Worm (Caenorhabditis elegans) whole organism, young adult: ENCODE data around the gene nhr-60.

Experiments used
- B0019.2 ChIP-seq: fragments of 200-800 bp; sonication (Bioruptor generic); conservative IDR thresholded peaks from 2 replicates; pipeline ENCODE4 v1.3.6; 2022; ENCODE audit warnings: missing genetic modification reagents, missing genetic modification characterization, missing compliant biosample characterization
- B0035.1 ChIP-seq: sonication (generic microtip); optimal IDR thresholded peaks from 2 replicates; lab custom pipeline; 2016; ENCODE audit warnings: missing genetic modification characterization, mild to moderate bottlenecking, missing compliant biosample characterization, missing genotype, missing genetic modification reagents
- C06A6.2 ChIP-seq: fragments of 200-800 bp; sonication (Bioruptor generic); conservative IDR thresholded peaks from 2 replicates; pipeline ENCODE4 v1.3.6; 2022; ENCODE audit warnings: missing genetic modification characterization, missing compliant biosample characterization
- F22D6.2 ChIP-seq: sonication (generic microtip); optimal IDR thresholded peaks from 2 replicates; lab custom pipeline; 2016; ENCODE audit warnings: mild to moderate bottlenecking, missing genetic modification characterization, missing compliant biosample characterization
- F37B4.10 ChIP-seq: fragments of 200-800 bp; sonication (Bioruptor generic); IDR thresholded peaks from 2 replicates; pipeline ENCODE4 v1.3.6; 2022; ENCODE audit warnings: missing genetic modification characterization, missing compliant biosample characterization
- F52B5.7 ChIP-seq: sonication (generic microtip); optimal IDR thresholded peaks from 2 replicates; lab custom pipeline; 2016; ENCODE audit warnings: mild to moderate bottlenecking, missing genetic modification characterization, missing compliant biosample characterization
- F57A8.1 ChIP-seq: fragments of 200-800 bp; sonication (Bioruptor generic); optimal IDR thresholded peaks from 2 replicates; lab custom pipeline; 2018; ENCODE audit warnings: mild to moderate bottlenecking, missing genetic modification characterization, moderate library complexity, missing compliant biosample characterization
- K11D2.4 ChIP-seq: fragments of 200-800 bp; sonication (Bioruptor generic); IDR thresholded peaks from 2 replicates; pipeline ENCODE4 v1.3.6; 2022; ENCODE audit warnings: missing genetic modification reagents, missing genetic modification characterization, missing compliant biosample characterization
- K12H6.12 ChIP-seq: fragments of 200-800 bp; sonication (Bioruptor generic); optimal IDR thresholded peaks from 2 replicates; lab custom pipeline; 2018; ENCODE audit warnings: mild to moderate bottlenecking, missing genetic modification characterization, missing compliant biosample characterization
- T07F8.4 ChIP-seq: sonication (generic microtip); optimal IDR thresholded peaks from 2 replicates; lab custom pipeline; 2016; ENCODE audit warnings: mild to moderate bottlenecking, missing genetic modification characterization, moderate library complexity, missing compliant biosample characterization
- Y53G8AR.9 ChIP-seq: fragments of 200-800 bp; sonication (Bioruptor generic); conservative IDR thresholded peaks from 2 replicates; pipeline ENCODE4 v1.3.6; 2022; ENCODE audit warnings: missing genetic modification reagents, missing genetic modification characterization, missing compliant biosample characterization
- Y95B8A.8 ChIP-seq: fragments of 200-800 bp; sonication (Bioruptor generic); IDR thresholded peaks from 2 replicates; pipeline ENCODE4 v1.3.6; 2022; ENCODE audit warnings: missing genetic modification reagents, missing genetic modification characterization, missing compliant biosample characterization
- akir-1 ChIP-seq: fragments of 200-800 bp; sonication (Bioruptor generic); optimal IDR thresholded peaks from 2 replicates; lab custom pipeline; 2018; ENCODE audit warnings: mild to moderate bottlenecking, missing genetic modification characterization, moderate library complexity, missing compliant biosample characterization
- atf-7 ChIP-seq: sonication (generic microtip); optimal IDR thresholded peaks from 2 replicates; lab custom pipeline; 2017; ENCODE audit warnings: mild to moderate bottlenecking, missing genetic modification characterization, missing compliant biosample characterization
- bed-1 ChIP-seq: fragments of 200-800 bp; sonication (Bioruptor generic); IDR thresholded peaks from 2 replicates; pipeline ENCODE4 v1.3.6; 2022; ENCODE audit warnings: missing genetic modification reagents, missing genetic modification characterization, missing compliant biosample characterization
- ccch-3 ChIP-seq: fragments of 200-800 bp; sonication (Bioruptor generic); optimal IDR thresholded peaks from 2 replicates; lab custom pipeline; 2018; ENCODE audit warnings: mild to moderate bottlenecking, missing genetic modification characterization, missing compliant biosample characterization
- ceh-58 ChIP-seq: fragments of 200-800 bp; sonication (Bioruptor generic); IDR thresholded peaks from 2 replicates; pipeline ENCODE4 v1.3.6; 2022; ENCODE audit warnings: missing genetic modification characterization, missing compliant biosample characterization
- die-1 ChIP-seq: sonication (generic microtip); optimal IDR thresholded peaks from 2 replicates; lab custom pipeline; 2016; ENCODE audit warnings: missing genotype, mild to moderate bottlenecking, missing genetic modification characterization, missing compliant biosample characterization
- dpff-1 ChIP-seq: sonication (generic microtip); optimal IDR thresholded peaks from 2 replicates; lab custom pipeline; 2017; ENCODE audit warnings: mild to moderate bottlenecking, missing genetic modification characterization, missing compliant biosample characterization
- dpl-1 ChIP-seq: fragments of 150-350 bp; optimal IDR thresholded peaks from 2 replicates; lab custom pipeline; 2014; ENCODE audit warnings: missing biosample characterization, missing genetic modification reagents, missing genetic modification characterization
- fkh-3 ChIP-seq: sonication (generic microtip); optimal IDR thresholded peaks from 2 replicates; lab custom pipeline; 2016; ENCODE audit warnings: mild to moderate bottlenecking, missing genetic modification characterization, missing compliant biosample characterization
- gei-17 ChIP-seq: fragments of 200-800 bp; sonication (Bioruptor generic); optimal IDR thresholded peaks from 2 replicates; lab custom pipeline; 2018; ENCODE audit warnings: mild to moderate bottlenecking, missing genetic modification characterization, missing compliant biosample characterization
- him-1 ChIP-seq: sonication (generic microtip); optimal IDR thresholded peaks from 2 replicates; lab custom pipeline; 2016; ENCODE audit warnings: missing genotype, missing genetic modification reagents, missing genetic modification characterization, missing compliant biosample characterization
- hlh-12 ChIP-seq: sonication (generic microtip); optimal IDR thresholded peaks from 2 replicates; lab custom pipeline; 2016; ENCODE audit warnings: missing genetic modification characterization, missing compliant biosample characterization
- hrde-1 ChIP-seq: sonication (generic microtip); optimal IDR thresholded peaks from 2 replicates; lab custom pipeline; 2016; ENCODE audit warnings: missing genetic modification characterization, mild to moderate bottlenecking, missing compliant biosample characterization, moderate library complexity, missing genotype, missing genetic modification reagents, borderline replicate concordance
- let-607 ChIP-seq, 2 experiments: fragments of 200-800 bp in 1 of 2; sonication (Bioruptor generic) in 1 of 2; sonication (generic microtip) in 1 of 2; optimal IDR thresholded peaks; 2 replicates each; lab custom pipeline; 2016 to 2018; ENCODE audit warnings: mild to moderate bottlenecking in 2 of 2, missing compliant biosample characterization in 2 of 2, missing genetic modification characterization in 2 of 2, moderate library complexity in 2 of 2, missing genotype in 1 of 2
- lin-35 ChIP-seq, 3 experiments: fragments of 150-350 bp in 2 of 3; sonication (generic microtip) in 1 of 3; optimal IDR thresholded peaks; 2 replicates each; lab custom pipeline; 2014 to 2018; ENCODE audit warnings: missing biosample characterization in 3 of 3, missing genetic modification characterization in 3 of 3, missing genetic modification reagents in 3 of 3
- lsy-27 ChIP-seq: sonication (generic microtip); optimal IDR thresholded peaks from 2 replicates; lab custom pipeline; 2017; ENCODE audit warnings: missing genetic modification characterization, mild to moderate bottlenecking, missing compliant biosample characterization, antibody characterized with exemption, missing genotype, borderline replicate concordance; ENCODE audit not compliant: insufficient read depth
- madf-3 ChIP-seq: fragments of 200-800 bp; sonication (Bioruptor generic); IDR thresholded peaks from 2 replicates; pipeline ENCODE4 v1.3.6; 2022; ENCODE audit warnings: missing genetic modification reagents, missing genetic modification characterization, missing compliant biosample characterization
- mxl-1 ChIP-seq: sonication (generic microtip); optimal IDR thresholded peaks from 2 replicates; lab custom pipeline; 2016; ENCODE audit warnings: missing genetic modification characterization, missing compliant biosample characterization
- nfya-1 ChIP-seq: sonication (generic microtip); optimal IDR thresholded peaks from 2 replicates; lab custom pipeline; 2017; ENCODE audit warnings: antibody characterized with exemption, missing compliant biosample characterization, missing genetic modification characterization, borderline replicate concordance; ENCODE audit not compliant: insufficient read depth
- pha-4 ChIP-seq: fragments of 150-350 bp; sonication (generic microtip); optimal IDR thresholded peaks from 2 replicates; lab custom pipeline; 2014; ENCODE audit warnings: missing biosample characterization, missing genetic modification reagents, missing genetic modification characterization
- rcor-1 ChIP-seq: fragments of 200-800 bp; sonication (Bioruptor generic); IDR thresholded peaks from 2 replicates; pipeline ENCODE4 v1.3.6; 2022; ENCODE audit warnings: missing genetic modification reagents, missing genetic modification characterization, missing compliant biosample characterization
- repo-1 ChIP-seq: sonication (generic microtip); optimal IDR thresholded peaks from 2 replicates; lab custom pipeline; 2017; ENCODE audit warnings: mild to moderate bottlenecking, missing genetic modification characterization, missing compliant biosample characterization
- rpc-1 ChIP-seq, 2 experiments: fragments of 150-350 bp in 1 of 2; sonication (generic microtip) in 1 of 2; optimal IDR thresholded peaks; 2 replicates each; lab custom pipeline; 2014 to 2018; ENCODE audit warnings: missing biosample characterization in 1 of 2, missing genetic modification characterization in 1 of 2, missing genetic modification reagents in 1 of 2, missing genotype in 1 of 2
- snpc-1.3 ChIP-seq: sonication (generic microtip); optimal IDR thresholded peaks from 2 replicates; lab custom pipeline; 2017; ENCODE audit warnings: missing genetic modification characterization, mild to moderate bottlenecking, missing compliant biosample characterization, antibody characterized with exemption, moderate library complexity, missing genotype, missing genetic modification reagents; ENCODE audit not compliant: insufficient read depth
- tbx-9 ChIP-seq: sonication (generic microtip); optimal IDR thresholded peaks from 2 replicates; lab custom pipeline; 2016; ENCODE audit warnings: borderline replicate concordance, missing genetic modification characterization, inconsistent platforms, missing compliant biosample characterization
- zim-3 ChIP-seq: sonication (generic microtip); optimal IDR thresholded peaks from 2 replicates; lab custom pipeline; 2017; ENCODE audit warnings: mild to moderate bottlenecking, missing genetic modification characterization, moderate library complexity, missing compliant biosample characterization

The nhr-60 gene

DNA sequence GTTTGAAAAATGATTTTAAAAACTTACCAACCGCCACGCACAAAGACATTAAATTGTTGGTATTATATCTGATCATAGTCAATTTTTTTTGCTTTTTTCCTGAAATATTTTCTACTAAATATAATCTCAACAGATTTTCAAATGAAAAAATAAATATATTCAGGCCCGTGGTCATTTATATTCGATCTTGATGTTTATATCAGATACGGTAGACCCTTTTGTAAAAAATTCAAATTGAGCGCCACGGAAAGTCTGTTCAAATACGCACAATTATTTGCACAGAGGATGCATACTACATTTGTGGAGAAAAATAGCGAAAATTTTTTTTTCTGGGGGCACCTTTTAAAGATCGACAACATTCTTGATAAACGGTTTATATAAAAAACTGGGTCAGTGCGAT, 19.4 kb upstream of the nhr-60 start, which contains the start of gene T26E4.4:
TSS of gene T26E4.4 (minus strand) at position 101 of the 400 bp plus-strand sequence.
- TF ChIP-seq tbx-9 (no peak), Y53G8AR.9 (GFP tag; lab: Robert Waterston, UW) (no peak), ceh-58 (GFP tag; lab: Robert Waterston, UW) (no peak), rpc-1 (optimal IDR thresholded peaks at IDR 0.05; lab: Kevin White, UChicago) (no peak), rpc-1 (tag; optimal IDR thresholded peaks at IDR 0.05; lab: Kevin White, UChicago) (no peak), pha-4 (no peak), hrde-1 (tag; lab: Kevin White, UChicago) (no peak), B0019.2 (GFP tag; lab: Robert Waterston, UW) (no peak), lin-35 (GFP tag; optimal IDR thresholded peaks at IDR 0.05; lab: Kevin White, UChicago) (no peak), madf-3 (GFP tag; lab: Robert Waterston, UW) (no peak), zim-3 (tag; lab: Kevin White, UChicago) (no peak), K12H6.12 (no peak), lsy-27 (tag; lab: Kevin White, UChicago) (no peak), F57A8.1 (GFP tag; lab: Kevin White, UChicago) (no peak), C06A6.2 (GFP tag; lab: Robert Waterston, UW) (no peak), K11D2.4 (GFP tag; lab: Robert Waterston, UW) (no peak)
- TF ChIP-seq, all 124 proteins: peak for 0

DNA sequence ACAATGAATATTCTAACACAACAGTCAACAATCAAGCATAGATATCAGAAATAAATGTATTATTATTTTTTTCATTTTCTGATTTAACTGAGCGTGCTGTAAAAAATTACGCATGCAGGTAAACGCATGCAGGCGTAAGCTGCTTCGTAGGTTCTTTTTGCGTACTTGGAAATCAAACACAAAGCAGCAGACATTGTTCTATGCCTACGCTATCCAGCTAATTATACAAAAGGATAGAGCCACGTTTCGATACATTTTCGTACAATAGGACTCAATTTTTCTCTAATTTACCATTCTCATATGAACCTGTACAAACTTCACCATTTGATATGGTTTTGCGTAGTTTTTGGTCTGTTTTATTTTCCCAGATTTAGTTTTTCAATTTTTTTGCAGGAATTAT, 9.5 kb upstream of the nhr-60 start, which contains the start of gene T26E4.3:
TSS of gene T26E4.3 (plus strand) at position 301 of the 400 bp plus-strand sequence.
- TF ChIP-seq lin-35 (GFP tag; optimal IDR thresholded peaks at IDR 0.05; lab: Kevin White, UChicago) = no peak
- no peak for TF ChIP-seq lsy-27 (tag; lab: Kevin White, UChicago)
- TF ChIP-seq tbx-9 = no peak
- TF ChIP-seq atf-7 (tag; lab: Kevin White, UChicago) = no peak
- TF ChIP-seq Y95B8A.8 (GFP tag; lab: Robert Waterston, UW) = no peak
- no peak for TF ChIP-seq mxl-1 (tag; lab: Kevin White, UChicago)
- no peak for TF ChIP-seq dpff-1

DNA sequence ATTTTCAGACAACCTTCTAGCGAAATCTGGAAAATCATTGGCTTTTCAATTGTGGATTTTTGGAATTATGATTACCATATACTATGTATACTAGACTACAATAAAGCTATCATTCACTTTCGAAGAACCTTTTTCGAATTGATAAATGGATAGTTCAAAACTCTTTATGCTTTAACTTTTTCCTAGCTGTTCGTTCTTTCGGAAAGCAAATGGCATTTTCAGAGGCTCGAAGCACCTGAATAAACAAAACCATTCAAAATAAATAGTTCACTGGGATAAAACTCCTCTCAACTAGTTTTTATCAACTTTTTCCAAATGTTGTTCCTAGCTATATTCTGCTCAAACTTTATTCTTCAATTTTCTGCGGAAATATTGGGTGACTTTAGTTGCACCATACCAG, 8.0 kb upstream of the nhr-60 start, which contains the start of gene T26E4.2:
TSS of gene T26E4.2 (plus strand) at position 301 of the 400 bp plus-strand sequence.
- TF ChIP-seq gei-17 (GFP tag; lab: Kevin White, UChicago) (no peak), die-1 (tag; lab: Kevin White, UChicago) (no peak), let-607 (tag; optimal IDR thresholded peaks at IDR 0.05; lab: Kevin White, UChicago) (no peak), repo-1 (tag; lab: Kevin White, UChicago) (no peak), F22D6.2 (tag; lab: Kevin White, UChicago) (no peak), lsy-27 (tag; lab: Kevin White, UChicago) (no peak), ccch-3 (GFP tag; lab: Kevin White, UChicago) (no peak), nfya-1 (tag; lab: Kevin White, UChicago) (no peak), fkh-3 (tag; lab: Kevin White, UChicago) (no peak), dpff-1 (no peak), dpl-1 (no peak), rcor-1 (GFP tag; lab: Robert Waterston, UW) (no peak), T07F8.4 (tag; lab: Kevin White, UChicago) (no peak)

ce11 chrV:15779128-15779729, 6.2 kb upstream of the nhr-60 start, which contains the start of the genes nhr-285 and irld-52:
Gene nhr-285, minus strand, starts transcription at chrV:15779228.
Gene irld-52, plus strand, starts transcription at chrV:15779679.
- TF ChIP-seq hlh-12 (tag; lab: Kevin White, UChicago) = no peak
- no peak for TF ChIP-seq bed-1 (GFP tag; lab: Robert Waterston, UW)
- no peak for TF ChIP-seq K12H6.12
- no peak for TF ChIP-seq snpc-1.3 (tag; lab: Kevin White, UChicago)
- no peak for TF ChIP-seq him-1
- no peak for TF ChIP-seq akir-1
- no peak for TF ChIP-seq F57A8.1 (GFP tag; lab: Kevin White, UChicago)
- TF ChIP-seq B0035.1 (tag; lab: Kevin White, UChicago) = no peak
- no peak for TF ChIP-seq F37B4.10 (GFP tag; lab: Robert Waterston, UW)
- TF ChIP-seq pha-4 = no peak
- no peak for TF ChIP-seq F52B5.7 (tag; lab: Kevin White, UChicago)
